Fruit fly (Drosophila melanogaster) whole organism, prepupa: ENCODE measurements around the gene CG15629.

Source experiments
- CG11294 ChIP-seq: fragments of 200-800 bp; sonication (Bioruptor generic); IDR thresholded peaks from 2 replicates; pipeline ENCODE4 v1.3.6; 2022; ENCODE audit warnings: missing biosample characterization, missing genetic modification characterization
- CG3919 ChIP-seq: fragments of 200-800 bp; sonication (Bioruptor generic); optimal IDR thresholded peaks from 3 replicates; lab custom pipeline; 2016; ENCODE audit warnings: missing biosample characterization, missing genetic modification characterization
- CG6163 ChIP-seq: fragments of 200-800 bp; sonication (Bioruptor generic); IDR thresholded peaks from 3 replicates; pipeline ENCODE4 v1.3.6; 2022; ENCODE audit warnings: missing biosample characterization, missing genetic modification characterization
- CG6854 ChIP-seq: fragments of 200-800 bp; sonication (Bioruptor generic); optimal IDR thresholded peaks from 2 replicates; lab custom pipeline; 2017; ENCODE audit warnings: missing biosample characterization, mild to moderate bottlenecking, missing genetic modification characterization
- CG8119 ChIP-seq: fragments of 200-800 bp; sonication (Bioruptor generic); IDR thresholded peaks from 3 replicates; pipeline ENCODE4 v1.3.6; 2022; ENCODE audit warnings: missing biosample characterization, missing genetic modification characterization
- Ets96B ChIP-seq: fragments of 200-800 bp; optimal IDR thresholded peaks from 2 replicates; lab custom pipeline; 2019; ENCODE audit warnings: missing biosample characterization, mild to moderate bottlenecking, missing genetic modification characterization, moderate library complexity
- Hr38 ChIP-seq: sonication (Bioruptor generic); optimal IDR thresholded peaks from 2 replicates; lab custom pipeline; 2016; ENCODE audit warnings: missing biosample characterization, missing genetic modification characterization
- Met ChIP-seq: fragments of 200-800 bp; sonication (Bioruptor generic); optimal IDR thresholded peaks from 3 replicates; lab custom pipeline; 2016; ENCODE audit warnings: missing biosample characterization, missing genetic modification characterization
- fd59A ChIP-seq: fragments of 200-800 bp; sonication (Bioruptor generic); optimal IDR thresholded peaks from 2 replicates; lab custom pipeline; 2017; ENCODE audit warnings: missing biosample characterization, mild to moderate bottlenecking, missing genetic modification characterization, missing genetic modification reagents
- fkh ChIP-seq: fragments of 200-800 bp; sonication (Bioruptor generic); optimal IDR thresholded peaks from 3 replicates; lab custom pipeline; 2017; ENCODE audit warnings: missing biosample characterization, mild to moderate bottlenecking, missing genetic modification characterization, moderate library complexity

dm6 chr2L:4793780-4794523, 18.9 kb upstream of the CG15629 start, which contains the start of gene fipi:
- TF ChIP-seq CG6854 (GFP tag; lab: Kevin White, UChicago) (no peak), Met (GFP tag; lab: Kevin White, UChicago) (no peak), CG8119 (GFP tag; lab: Robert Waterston, UW) (no peak), Hr38 (GFP tag; lab: Kevin White, UChicago) (no peak), fkh (GFP tag; lab: Kevin White, UChicago) (no peak), CG3919 (GFP tag; lab: Kevin White, UChicago) (no peak), CG11294 (no peak), fd59A (GFP tag; lab: Kevin White, UChicago) (no peak), CG6163 (GFP tag; lab: Robert Waterston, UW) (no peak), Ets96B (tag; lab: Kevin White, UChicago) (no peak)
